Fruit fly (Drosophila melanogaster): ENCODE measurements around the gene mura.

Gene mura

dm6 chr3R:9513052-9513420, 38.6 kb downstream of the mura start, which contains the start of the genes Ras85D and Rlb1 (continued):
- peak; percentile 67 for TF ChIP-seq Ssrp (tag; optimal IDR thresholded peaks at IDR 0.05)
- TF ChIP-seq CG8089 (GFP tag; optimal IDR thresholded peaks at IDR 0.05): peak; percentile 72
- peak; percentile 74 for TF ChIP-seq Atf-2 (GFP tag; optimal IDR thresholded peaks at IDR 0.05)
- TF ChIP-seq chm (GFP tag; IDR thresholded peaks at IDR 0.05): no peak
- no peak for TF ChIP-seq CG11695 (GFP tag; IDR thresholded peaks at IDR 0.05)
- TF ChIP-seq CG9932 (GFP tag; IDR thresholded peaks at IDR 0.05): no peak
- TF ChIP-seq pros (GFP tag; optimal IDR thresholded peaks at IDR 0.05): no peak
- TF ChIP-seq nerfin-1 (tag; optimal IDR thresholded peaks at IDR 0.05): peak; percentile 51
- TF ChIP-seq CG4360 (GFP tag; IDR thresholded peaks at IDR 0.05): no peak
- TF ChIP-seq CG13775 (GFP tag; optimal IDR thresholded peaks at IDR 0.05): peak; percentile 80
- peak; percentile 79 for TF ChIP-seq CG9876 (GFP tag; optimal IDR thresholded peaks at IDR 0.05)
- TF ChIP-seq zf30C (GFP tag; optimal IDR thresholded peaks at IDR 0.05): no peak
- TF ChIP-seq ranshi (GFP tag; IDR thresholded peaks at IDR 0.05): no peak
- peak; percentile 29 for TF ChIP-seq D19A (tag; optimal IDR thresholded peaks at IDR 0.05)
- no peak for TF ChIP-seq CG31388 (GFP tag; optimal IDR thresholded peaks at IDR 0.05)
- peak; percentile 1 for TF ChIP-seq CG3995 (GFP tag; optimal IDR thresholded peaks at IDR 0.05)
- no peak for TF ChIP-seq vnd (GFP tag; IDR thresholded peaks at IDR 0.05; ENCODE audit: partially characterized antibody)
- peak; percentile 64 for TF ChIP-seq crc (GFP tag; optimal IDR thresholded peaks at IDR 0.05)
- TF ChIP-seq salm (tag; optimal IDR thresholded peaks at IDR 0.05): no peak
- TF ChIP-seq Ets97D (GFP tag; optimal IDR thresholded peaks at IDR 0.05): peak; percentile 77
- TF ChIP-seq pum (GFP tag; optimal IDR thresholded peaks at IDR 0.05): peak; percentile 77
- TF ChIP-seq Asciz (GFP tag; optimal IDR thresholded peaks at IDR 0.05): no peak
- no peak for TF ChIP-seq Hr78 (GFP tag; optimal IDR thresholded peaks at IDR 0.05)
- TF ChIP-seq Lpt (GFP tag; optimal IDR thresholded peaks at IDR 0.05): no peak
- peak; percentile 84 for TF ChIP-seq nmo (GFP tag; optimal IDR thresholded peaks at IDR 0.05)
- TF ChIP-seq dmrt11E (tag; optimal IDR thresholded peaks at IDR 0.05): peak; percentile 57
- peak; percentile 77 for TF ChIP-seq CG14710 (tag; optimal IDR thresholded peaks at IDR 0.05)
- TF ChIP-seq Adf1 (GFP tag; IDR thresholded peaks at IDR 0.05): no peak
- TF ChIP-seq ci (GFP tag; IDR thresholded peaks at IDR 0.05): no peak
- no peak for TF ChIP-seq sima (GFP tag; optimal IDR thresholded peaks at IDR 0.05)
- peak; percentile 56 for TF ChIP-seq PHDP (tag; optimal IDR thresholded peaks at IDR 0.05)
- TF ChIP-seq CG34224 (GFP tag; IDR thresholded peaks at IDR 0.05; ENCODE audit: partially characterized antibody): no peak
- peak; percentile 75 for TF ChIP-seq CG12155 (GFP tag; optimal IDR thresholded peaks at IDR 0.05)
- peak; percentile 67 for TF ChIP-seq CG10267 (tag; optimal IDR thresholded peaks at IDR 0.05)
- no peak for TF ChIP-seq Hey (tag; optimal IDR thresholded peaks at IDR 0.05)
- peak; percentile 61 for TF ChIP-seq CG3838 (GFP tag; optimal IDR thresholded peaks at IDR 0.05)
- no peak for TF ChIP-seq CG11504 (tag; optimal IDR thresholded peaks at IDR 0.05)
- no peak for TF ChIP-seq lmd (GFP tag; IDR thresholded peaks at IDR 0.05)
- TF ChIP-seq CG15011 (GFP tag; optimal IDR thresholded peaks at IDR 0.05): no peak
- peak; percentile 92 for TF ChIP-seq dm (GFP tag; optimal IDR thresholded peaks at IDR 0.05)
- TF ChIP-seq Spps (tag; optimal IDR thresholded peaks at IDR 0.05): no peak
- TF ChIP-seq CG2199 (GFP tag; IDR thresholded peaks at IDR 0.05): no peak
- no peak for TF ChIP-seq bigmax (GFP tag; optimal IDR thresholded peaks at IDR 0.05)
- peak; percentile 68 for TF ChIP-seq CG1602 (GFP tag; optimal IDR thresholded peaks at IDR 0.05)
- no peak for TF ChIP-seq wor (GFP tag; IDR thresholded peaks at IDR 0.05)
- TF ChIP-seq Scr (GFP tag; IDR thresholded peaks at IDR 0.05; ENCODE audit: partially characterized antibody): no peak
- TF ChIP-seq Elba2 (GFP tag; optimal IDR thresholded peaks at IDR 0.05): peak; percentile 17
- peak; percentile 76 for TF ChIP-seq CG7786 (GFP tag; optimal IDR thresholded peaks at IDR 0.05)
- no peak for TF ChIP-seq ftz-f1 (GFP tag; optimal IDR thresholded peaks at IDR 0.05)
- no peak for TF ChIP-seq Poxn (GFP tag; IDR thresholded peaks at IDR 0.05)
- peak; percentile 77 for TF ChIP-seq CG8944 (GFP tag; optimal IDR thresholded peaks at IDR 0.05)
- TF ChIP-seq knrl (GFP tag; IDR thresholded peaks at IDR 0.05; ENCODE audit: partially characterized antibody): no peak
